Worm (Caenorhabditis elegans): ENCODE measurements around the gene gplb-1.

gplb-1 gene

DNA sequence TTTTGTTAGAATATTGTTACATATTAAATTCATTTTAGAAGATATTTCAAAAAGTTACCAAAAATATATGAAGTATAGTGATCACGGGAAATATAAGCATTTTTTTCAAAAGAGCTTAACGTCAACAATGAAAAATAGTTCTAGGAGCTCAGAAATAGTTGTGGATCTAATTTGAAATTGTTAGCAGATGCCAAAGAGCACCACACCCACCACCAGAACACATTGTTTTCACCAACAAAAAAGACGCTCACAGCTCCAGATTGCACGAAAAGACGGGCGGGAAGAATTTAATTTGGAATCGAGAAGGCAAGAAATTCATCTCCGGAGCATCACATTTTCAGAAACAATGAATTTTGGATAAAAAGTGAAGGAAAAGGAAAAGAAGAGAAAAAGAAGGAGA, at the start of gene gplb-1:
Gene gplb-1 (minus strand): TSS at position 337 of the 400 bp plus-strand sequence.
- TF ChIP-seq dve-1 (tag; optimal IDR thresholded peaks at IDR 0.05) = no peak
- no peak for TF ChIP-seq ceh-24 (tag; optimal IDR thresholded peaks at IDR 0.05)
- no peak for TF ChIP-seq tbx-2 (tag; optimal IDR thresholded peaks at IDR 0.05)
- TF ChIP-seq nhr-11 (tag; optimal IDR thresholded peaks at IDR 0.05) = no peak
- TF ChIP-seq hlh-8 (tag; optimal IDR thresholded peaks at IDR 0.05) = no peak
- TF ChIP-seq zip-5 (tag; optimal IDR thresholded peaks at IDR 0.05) = no peak
- no peak for TF ChIP-seq pqm-1 (tag; optimal IDR thresholded peaks at IDR 0.05)
- TF ChIP-seq syd-9 (tag; optimal IDR thresholded peaks at IDR 0.05) = no peak

DNA sequence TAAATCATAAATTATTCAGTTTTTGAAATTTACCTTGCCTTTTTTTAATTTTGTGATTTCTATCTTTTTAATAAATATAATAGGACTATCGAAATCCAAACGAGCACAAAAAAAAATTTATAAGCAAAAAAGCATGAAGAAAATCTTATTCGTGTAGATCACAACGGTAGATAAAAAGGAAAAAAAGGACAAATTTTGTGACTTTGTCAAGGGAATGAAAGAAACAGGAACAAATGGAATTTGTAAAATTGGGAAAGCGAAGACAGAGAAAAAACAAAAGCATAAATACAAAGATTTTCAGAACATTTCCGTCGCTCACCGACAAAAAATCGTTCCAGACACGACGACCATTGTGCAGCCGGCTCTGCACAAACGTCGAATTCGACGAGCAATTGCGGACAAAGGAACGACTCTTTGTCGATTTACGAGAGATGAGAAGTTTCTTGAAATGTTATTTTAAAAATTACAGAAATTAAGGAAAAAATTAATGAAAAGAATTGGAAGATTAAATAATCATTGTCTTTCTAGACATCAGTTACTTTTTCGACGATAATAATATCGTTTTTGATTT, 47.9 kb upstream of the gplb-1 start, which contains the start of gene F45F2.10:
Gene F45F2.10 (minus strand): TSS at position 51 of the 571 bp plus-strand sequence.
- TF ChIP-seq sox-2 (GFP tag; IDR thresholded peaks at IDR 0.05) (peak; percentile 12; the same call in 1 of the 2 replicates), unc-55 (GFP tag; optimal IDR thresholded peaks at IDR 0.05) (no peak)

DNA sequence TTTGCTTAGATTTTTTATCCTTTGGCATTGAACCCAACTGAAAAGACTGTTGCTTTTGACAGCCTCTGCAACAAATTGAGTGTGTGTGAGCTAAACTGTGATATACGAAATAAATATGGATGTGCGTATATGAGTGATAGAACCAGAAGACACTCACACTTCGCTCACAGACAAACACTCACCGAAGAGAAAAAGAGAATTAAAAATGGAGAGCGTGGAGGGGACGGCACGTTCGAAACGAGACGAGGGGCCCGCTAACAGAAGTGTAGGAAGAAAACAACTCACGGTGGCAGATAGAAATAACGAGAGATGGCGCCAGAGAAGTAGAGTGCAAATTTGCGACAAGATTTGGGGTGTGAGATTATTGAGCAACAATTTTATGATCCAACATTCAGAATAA, 47.2 kb upstream of the gplb-1 start:
- TF ChIP-seq unc-42 (tag; optimal IDR thresholded peaks at IDR 0.05) (no peak), ceh-22 (tag; optimal IDR thresholded peaks at IDR 0.05) (no peak), pag-3 (tag; optimal IDR thresholded peaks at IDR 0.05; ENCODE audit: borderline replicate concordance) (no peak), nhr-11 (tag; optimal IDR thresholded peaks at IDR 0.05) (no peak), T23F11.4 (GFP tag; optimal IDR thresholded peaks at IDR 0.05) (no peak), ttx-3 (tag; optimal IDR thresholded peaks at IDR 0.05) (no peak), elt-4 (tag; optimal IDR thresholded peaks at IDR 0.05) (no peak), nhr-232 (tag; optimal IDR thresholded peaks at IDR 0.05) (no peak), rnt-1 (tag; optimal IDR thresholded peaks at IDR 0.05) (no peak), ceh-2 (tag; optimal IDR thresholded peaks at IDR 0.05) (no peak), ceh-6 (GFP tag; optimal IDR thresholded peaks at IDR 0.05) (no peak), dmd-4 (tag; optimal IDR thresholded peaks at IDR 0.05; ENCODE audit: borderline replicate concordance) (no peak), eyg-1 (tag; optimal IDR thresholded peaks at IDR 0.05) (no peak), unc-55 (GFP tag; optimal IDR thresholded peaks at IDR 0.05) (no peak), pha-4 (tag; optimal IDR thresholded peaks at IDR 0.05) (no peak), sox-2 (GFP tag; IDR thresholded peaks at IDR 0.05) (no peak), fkh-6 (tag; optimal IDR thresholded peaks at IDR 0.05) (no peak)

DNA sequence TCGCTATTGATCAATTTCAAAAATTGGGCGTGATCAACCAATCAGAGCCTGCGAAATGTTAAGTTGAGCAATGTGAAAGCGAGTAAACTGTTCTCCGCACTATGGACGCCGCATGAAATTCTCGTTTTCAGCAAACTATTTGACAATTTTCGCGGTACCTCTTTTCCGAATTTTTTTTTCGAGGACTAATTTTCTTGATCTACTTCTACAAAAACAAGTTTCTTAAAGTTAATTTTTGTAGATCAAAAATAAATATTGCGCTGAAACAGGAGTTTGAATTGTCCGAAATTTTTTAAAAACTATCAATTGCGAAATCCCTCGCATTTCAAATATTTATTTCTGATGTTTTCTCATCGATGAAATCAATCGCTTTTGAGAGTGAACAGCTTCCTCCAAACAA, 46.7 kb upstream of the gplb-1 start:
- TF ChIP-seq fkh-6 (tag; optimal IDR thresholded peaks at IDR 0.05) (no peak), mec-3 (tag; optimal IDR thresholded peaks at IDR 0.05; ENCODE audit: borderline replicate concordance) (no peak), Y22D7AL.16 (tag; optimal IDR thresholded peaks at IDR 0.05) (no peak)

DNA sequence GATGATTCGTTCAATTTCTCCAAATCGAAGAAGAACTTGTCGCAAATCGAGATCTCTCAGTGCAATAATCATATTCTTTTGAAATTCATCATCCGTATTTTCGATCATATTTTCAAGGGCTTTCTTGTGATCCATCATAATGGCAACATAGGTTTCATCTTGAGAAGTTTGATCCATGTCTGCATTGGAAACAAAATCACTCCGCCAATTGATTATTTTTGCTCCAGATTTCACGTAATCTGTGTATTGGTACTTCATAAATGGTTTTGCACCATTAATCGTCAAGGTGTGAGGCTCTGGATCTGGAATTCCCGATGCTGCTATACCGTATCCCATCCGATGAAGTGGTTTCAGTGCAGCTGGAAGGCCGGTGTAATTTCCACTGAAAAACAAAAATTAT, 45.4 kb upstream of the gplb-1 start:
- no peak for TF ChIP-seq hlh-30 (tag; optimal IDR thresholded peaks at IDR 0.05; ENCODE audit: insufficient read depth)
- TF ChIP-seq gmeb-2 (tag; optimal IDR thresholded peaks at IDR 0.05) = no peak
- TF ChIP-seq fkh-6 (tag; optimal IDR thresholded peaks at IDR 0.05) = no peak
- TF ChIP-seq elt-2 (tag; optimal IDR thresholded peaks at IDR 0.05) = no peak
- no peak for TF ChIP-seq K09A11.1 (tag; optimal IDR thresholded peaks at IDR 0.05; ENCODE audit: insufficient read depth)
- TF ChIP-seq tbx-2 (tag; optimal IDR thresholded peaks at IDR 0.05) = no peak

DNA sequence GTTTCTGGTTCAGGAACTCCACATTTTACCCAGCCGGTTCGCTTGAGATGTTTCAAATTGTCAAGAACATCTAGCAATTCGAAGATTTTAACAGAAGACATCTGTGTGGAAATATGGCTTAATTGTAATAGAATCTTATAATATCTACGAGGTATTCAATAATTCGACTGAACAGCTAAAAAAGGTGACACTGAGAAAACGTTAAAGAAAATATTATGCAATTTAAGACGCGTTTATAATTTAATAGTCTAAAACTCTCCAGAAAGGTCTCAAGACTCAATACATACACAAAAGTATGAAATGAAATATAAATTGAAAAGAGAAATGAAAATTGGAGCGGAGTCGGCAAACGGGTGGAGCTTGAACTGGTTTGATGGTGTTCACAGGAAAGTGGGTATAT, 42.3 kb upstream of the gplb-1 start, which contains the start of gene F45F2.9:
Gene F45F2.9 (minus strand): TSS at position 101 of the 400 bp plus-strand sequence.
- TF ChIP-seq ceh-22 (tag; optimal IDR thresholded peaks at IDR 0.05) = no peak
- no peak for TF ChIP-seq elt-2 (tag; optimal IDR thresholded peaks at IDR 0.05)

DNA sequence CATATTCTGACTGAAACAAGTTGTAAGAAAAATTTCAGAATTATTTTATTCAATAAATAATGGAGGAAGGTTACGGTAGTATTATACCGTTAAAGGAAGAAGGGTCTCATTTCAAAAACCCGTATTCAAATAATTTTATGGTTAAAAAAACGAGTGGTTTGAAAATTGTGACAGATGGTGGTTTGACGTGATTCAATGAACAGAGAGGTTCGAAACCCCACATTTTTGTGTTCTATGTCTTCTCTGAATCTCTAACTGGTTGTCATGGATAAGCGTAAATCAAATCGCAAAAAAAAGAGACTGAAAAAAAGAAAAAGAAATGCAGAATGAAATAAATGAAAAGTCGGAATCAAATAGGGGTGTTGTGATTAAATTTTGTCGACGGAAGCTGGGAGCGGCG, 36.3 kb upstream of the gplb-1 start, which contains the start of gene ZK994.6:
Gene ZK994.6 (minus strand): TSS at position 101 of the 400 bp plus-strand sequence.
- no peak for TF ChIP-seq ets-4 (tag; optimal IDR thresholded peaks at IDR 0.05)
- no peak for TF ChIP-seq C38D4.7 (GFP tag; optimal IDR thresholded peaks at IDR 0.05)
- TF ChIP-seq nhr-232 (tag; optimal IDR thresholded peaks at IDR 0.05) = no peak
- no peak for TF ChIP-seq ref-2 (tag; optimal IDR thresholded peaks at IDR 0.05)
- TF ChIP-seq sox-2 (GFP tag; IDR thresholded peaks at IDR 0.05) = no peak
- no peak for TF ChIP-seq ceh-22 (tag; optimal IDR thresholded peaks at IDR 0.05)
- no peak for TF ChIP-seq hlh-15 (tag; optimal IDR thresholded peaks at IDR 0.05)
- no peak for TF ChIP-seq tbx-7 (tag; optimal IDR thresholded peaks at IDR 0.05)

Measured in whole organism, late embryonic.